Worm (Caenorhabditis elegans): Measurements from ENCODE around the gene Y44F5A.1.

Y44F5A.1 gene

DNA sequence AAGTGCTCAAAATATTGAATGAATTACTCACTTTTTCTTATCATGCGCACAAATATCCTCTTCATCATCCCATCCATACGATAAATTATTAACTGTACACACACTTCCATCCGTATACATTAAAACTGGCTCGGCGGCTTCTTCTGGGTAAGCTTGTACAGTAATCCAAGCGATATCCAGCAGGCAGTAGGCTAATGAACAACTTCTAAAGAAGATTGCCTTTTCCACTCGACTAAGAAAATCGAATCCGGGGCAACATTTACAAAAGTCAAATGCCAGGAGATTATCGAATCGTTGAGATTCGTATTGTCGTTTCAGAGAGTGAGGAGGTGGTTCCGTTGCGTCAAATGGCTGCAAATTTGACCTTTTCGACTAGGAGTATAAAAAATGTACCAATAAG is 16.1 kb downstream of the Y44F5A.1 start:
- TF ChIP-seq hlh-30 (tag; optimal IDR thresholded peaks at IDR 0.05; ENCODE audit: insufficient read depth) (no peak), fkh-10 (GFP tag; optimal IDR thresholded peaks at IDR 0.05) (no peak), nfya-1 (tag; optimal IDR thresholded peaks at IDR 0.05) (no peak), unc-86 (tag; optimal IDR thresholded peaks at IDR 0.05) (no peak), ahr-1 (tag; optimal IDR thresholded peaks at IDR 0.05) (no peak), ceh-48 (tag; optimal IDR thresholded peaks at IDR 0.05) (no peak), mec-3 (tag; optimal IDR thresholded peaks at IDR 0.05; ENCODE audit: borderline replicate concordance) (no peak), che-1 (tag; optimal IDR thresholded peaks at IDR 0.05) (no peak), C38D4.7 (GFP tag; optimal IDR thresholded peaks at IDR 0.05) (no peak), K09A11.1 (tag; optimal IDR thresholded peaks at IDR 0.05; ENCODE audit: insufficient read depth) (no peak), ref-2 (tag; optimal IDR thresholded peaks at IDR 0.05) (no peak), rnt-1 (tag; optimal IDR thresholded peaks at IDR 0.05) (no peak), ama-1 (optimal IDR thresholded peaks at IDR 0.05) (no peak), odd-2 (tag; optimal IDR thresholded peaks at IDR 0.05) (no peak), tbx-7 (tag; optimal IDR thresholded peaks at IDR 0.05) (no peak), eyg-1 (tag; optimal IDR thresholded peaks at IDR 0.05) (no peak), C08G9.2 (tag; optimal IDR thresholded peaks at IDR 0.05) (no peak)

DNA sequence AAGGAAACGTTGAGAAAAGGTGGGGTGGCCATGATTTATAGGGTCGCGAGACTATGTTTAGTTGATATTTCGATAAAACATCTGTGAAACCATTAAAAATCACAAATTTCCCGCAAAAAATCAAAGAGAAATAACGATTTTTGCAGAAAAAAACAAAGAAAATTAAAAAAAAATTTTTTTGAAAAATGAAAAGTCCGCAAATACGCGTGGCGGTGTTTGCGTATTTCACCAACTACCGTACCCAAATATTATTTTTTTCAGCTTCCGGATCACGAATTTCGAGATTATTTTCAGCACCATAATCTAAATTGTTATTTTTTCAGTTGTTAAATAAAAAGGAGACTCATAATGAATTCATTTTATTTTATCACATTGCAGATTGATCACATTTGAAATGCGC is 17.4 kb downstream of the Y44F5A.1 start:
- no peak for TF ChIP-seq tbx-7 (tag; optimal IDR thresholded peaks at IDR 0.05)

ce11 chrIII:4228841-4229240 is 18.6 kb downstream of the Y44F5A.1 start, which contains the start of gene F43C1.5:
Gene F43C1.5 (plus strand): TSS chrIII:4229141.
- no peak for TF ChIP-seq ref-2 (tag; optimal IDR thresholded peaks at IDR 0.05)
- TF ChIP-seq C38D4.7 (GFP tag; optimal IDR thresholded peaks at IDR 0.05) = no peak
- TF ChIP-seq ztf-16 (tag; optimal IDR thresholded peaks at IDR 0.05) = no peak
- no peak for TF ChIP-seq fax-1 (tag; optimal IDR thresholded peaks at IDR 0.05)
- no peak for TF ChIP-seq hlh-30 (tag; optimal IDR thresholded peaks at IDR 0.05; ENCODE audit: insufficient read depth)
- TF ChIP-seq ceh-24 (tag; optimal IDR thresholded peaks at IDR 0.05) = no peak
- no peak for TF ChIP-seq ceh-31 (tag; optimal IDR thresholded peaks at IDR 0.05)
- TF ChIP-seq madf-2 (tag; optimal IDR thresholded peaks at IDR 0.05) = no peak
- TF ChIP-seq pax-1 (tag; optimal IDR thresholded peaks at IDR 0.05) = no peak

DNA sequence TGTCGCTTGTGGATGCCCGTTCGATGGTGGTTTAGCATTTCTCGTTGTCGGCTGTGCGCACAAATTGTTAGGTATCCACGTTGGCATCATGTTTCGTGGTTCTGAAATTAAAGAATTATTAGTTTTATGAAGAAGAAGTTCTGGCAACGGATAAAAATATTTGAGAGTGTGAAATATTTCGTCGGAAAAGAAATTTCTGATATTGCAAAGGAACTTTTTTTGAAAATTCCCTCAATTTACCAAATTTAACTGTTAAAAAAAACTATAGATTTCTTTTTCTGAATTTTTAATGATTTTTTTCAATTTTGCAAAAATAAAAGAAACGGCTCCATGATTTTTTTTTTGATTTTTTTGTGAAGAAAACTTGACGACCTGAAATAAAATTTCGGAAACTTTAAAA is 19.5 kb downstream of the Y44F5A.1 start, which contains the start of gene mpk-1:
Gene mpk-1 (minus strand): TSS at position 101 of the 400 bp plus-strand sequence.
- no peak for TF ChIP-seq eyg-1 (tag; optimal IDR thresholded peaks at IDR 0.05)
- no peak for TF ChIP-seq ets-4 (tag; optimal IDR thresholded peaks at IDR 0.05)
- no peak for TF ChIP-seq tbx-7 (tag; optimal IDR thresholded peaks at IDR 0.05)
- no peak for TF ChIP-seq hlh-8 (tag; optimal IDR thresholded peaks at IDR 0.05)

DNA sequence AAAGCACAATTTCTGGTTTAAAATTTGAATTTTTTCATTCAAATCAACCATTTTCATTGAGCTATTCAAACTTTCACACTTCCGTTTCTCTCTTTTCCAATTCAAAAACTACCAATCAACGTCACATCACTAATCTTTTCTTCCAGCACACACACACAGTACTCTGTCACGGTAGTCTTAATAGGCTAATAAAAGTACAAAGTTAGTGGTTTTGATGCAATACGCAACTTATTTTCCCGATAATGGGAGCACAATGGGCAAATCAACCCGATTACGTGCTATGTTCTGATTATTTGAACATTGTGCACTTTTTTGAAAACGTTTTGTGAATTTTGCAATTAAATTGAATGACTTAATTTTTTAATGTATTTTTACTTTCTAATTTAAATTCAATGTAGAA is 20.1 kb downstream of the Y44F5A.1 start:
- TF ChIP-seq ceh-45 (GFP tag; IDR thresholded peaks at IDR 0.05) = no peak
- TF ChIP-seq fax-1 (tag; optimal IDR thresholded peaks at IDR 0.05) = no peak
- no peak for TF ChIP-seq K09A11.1 (tag; optimal IDR thresholded peaks at IDR 0.05; ENCODE audit: insufficient read depth)
- TF ChIP-seq gmeb-2 (tag; optimal IDR thresholded peaks at IDR 0.05) = no peak
- TF ChIP-seq fkh-6 (tag; optimal IDR thresholded peaks at IDR 0.05) = no peak
- TF ChIP-seq pros-1 (tag; optimal IDR thresholded peaks at IDR 0.05) = no peak
- no peak for TF ChIP-seq hlh-8 (tag; optimal IDR thresholded peaks at IDR 0.05)
- no peak for TF ChIP-seq nfya-1 (tag; optimal IDR thresholded peaks at IDR 0.05)
- no peak for TF ChIP-seq C08G9.2 (tag; optimal IDR thresholded peaks at IDR 0.05)
- no peak for TF ChIP-seq unc-86 (tag; optimal IDR thresholded peaks at IDR 0.05)
- no peak for TF ChIP-seq sox-2 (GFP tag; IDR thresholded peaks at IDR 0.05)
- no peak for TF ChIP-seq fkh-10 (GFP tag; optimal IDR thresholded peaks at IDR 0.05)
- no peak for TF ChIP-seq T23F11.4 (GFP tag; optimal IDR thresholded peaks at IDR 0.05)
- no peak for TF ChIP-seq ceh-30 (tag; optimal IDR thresholded peaks at IDR 0.05)

ce11 chrIII:4224722-4225121 is 22.7 kb downstream of the Y44F5A.1 start:
- TF ChIP-seq hlh-8 (tag; optimal IDR thresholded peaks at IDR 0.05) (no peak), ama-1 (optimal IDR thresholded peaks at IDR 0.05) (no peak)
